Worm (Caenorhabditis elegans) whole organism, mixed stage, embryonic: ENCODE data around the gene T20B3.14.

ENCODE experiments used
- blmp-1 ChIP-seq: fragments of 150-350 bp; optimal IDR thresholded peaks from 2 replicates; lab custom pipeline; 2014; ENCODE audit warnings: missing biosample characterization, missing genetic modification characterization
- ceh-83 ChIP-seq: fragments of 200-800 bp; sonication (Bioruptor generic); optimal IDR thresholded peaks from 2 replicates; lab custom pipeline; 2018; ENCODE audit warnings: mild to moderate bottlenecking, missing genetic modification characterization, missing compliant biosample characterization
- ces-1 ChIP-seq: fragments of 150-350 bp; optimal IDR thresholded peaks from 2 replicates; lab custom pipeline; 2014; ENCODE audit warnings: missing biosample characterization, missing genetic modification reagents, missing genetic modification characterization
- lsy-2 ChIP-seq: fragments of 150-350 bp; optimal IDR thresholded peaks from 2 replicates; lab custom pipeline; 2014; ENCODE audit warnings: missing biosample characterization, missing genetic modification characterization
- nhr-12 ChIP-seq: fragments of 150-350 bp; optimal IDR thresholded peaks from 2 replicates; lab custom pipeline; 2014; ENCODE audit warnings: missing biosample characterization, missing genetic modification characterization
- nhr-2 ChIP-seq: fragments of 150-350 bp; optimal IDR thresholded peaks from 2 replicates; lab custom pipeline; 2014; ENCODE audit warnings: missing biosample characterization, missing genetic modification characterization
- nhr-237 ChIP-seq: fragments of 150-350 bp; optimal IDR thresholded peaks from 2 replicates; lab custom pipeline; 2014; ENCODE audit warnings: missing biosample characterization, missing genetic modification characterization
- nhr-28 ChIP-seq: fragments of 150-350 bp; optimal IDR thresholded peaks from 2 replicates; lab custom pipeline; 2014; ENCODE audit warnings: missing biosample characterization, missing genetic modification characterization
- pha-4 ChIP-seq: fragments of 150-350 bp; optimal IDR thresholded peaks from 2 replicates; lab custom pipeline; 2018; ENCODE audit warnings: missing biosample characterization, missing genetic modification reagents, missing genetic modification characterization
- snpc-4 ChIP-seq: fragments of 150-350 bp; optimal IDR thresholded peaks from 2 replicates; lab custom pipeline; 2014; ENCODE audit warnings: missing biosample characterization, missing genetic modification characterization
- sptf-1 ChIP-seq: sonication (generic microtip); optimal IDR thresholded peaks from 2 replicates; lab custom pipeline; 2017; ENCODE audit warnings: mild to moderate bottlenecking, missing genetic modification characterization, moderate library complexity, missing compliant biosample characterization
- unc-120 ChIP-seq: sonication (generic microtip); optimal IDR thresholded peaks from 2 replicates; lab custom pipeline; 2017; ENCODE audit warnings: missing genetic modification characterization, missing compliant biosample characterization; ENCODE audit not compliant: poor library complexity, severe bottlenecking
- unc-62 ChIP-seq: fragments of 150-350 bp; optimal IDR thresholded peaks from 2 replicates; lab custom pipeline; 2014; ENCODE audit warnings: missing biosample characterization, missing genetic modification reagents, missing genetic modification characterization

ce11 chrV:16788967-16789366, 32.2 kb downstream of the T20B3.14 start, which contains the start of gene immt-2:
- TF ChIP-seq snpc-4 (tag; lab: Kevin White, UChicago), result no peak
- TF ChIP-seq nhr-28 (tag; lab: Kevin White, UChicago), result no peak
- TF ChIP-seq lsy-2, result no peak
- TF ChIP-seq nhr-237 (tag; lab: Kevin White, UChicago), result no peak
- TF ChIP-seq ces-1 (GFP tag; lab: Kevin White, UChicago), result no peak
- TF ChIP-seq blmp-1 (tag; lab: Kevin White, UChicago), result no peak
- no peak for TF ChIP-seq nhr-12 (tag; lab: Kevin White, UChicago)
- no peak for TF ChIP-seq nhr-2
- TF ChIP-seq ceh-83 (GFP tag; lab: Kevin White, UChicago), result no peak
- TF ChIP-seq unc-62 (GFP tag; lab: Kevin White, UChicago), result no peak
- no peak for TF ChIP-seq sptf-1
- no peak for TF ChIP-seq pha-4
- no peak for TF ChIP-seq unc-120 (tag; lab: Kevin White, UChicago)
